Worm (Caenorhabditis elegans) whole organism, midembryonic: ENCODE results near the gene eea-1.

Experiments
- T22C8.4 ChIP-seq: fragments of 200-800 bp; sonication (Bioruptor generic); IDR thresholded peaks from 2 replicates; pipeline ENCODE4 v1.3.6; 2022; ENCODE audit warnings: missing genetic modification characterization, missing compliant biosample characterization
- cog-1 ChIP-seq: sonication (generic microtip); optimal IDR thresholded peaks from 2 replicates; lab custom pipeline; 2016; ENCODE audit warnings: missing genetic modification characterization, missing compliant biosample characterization
- flt-1 ChIP-seq: fragments of 200-800 bp; sonication (Bioruptor generic); IDR thresholded peaks from 2 replicates; pipeline ENCODE4 v1.3.6; 2022; ENCODE audit warnings: missing genetic modification characterization, missing compliant biosample characterization
- klf-2 ChIP-seq: fragments of 200-800 bp; sonication (Bioruptor generic); conservative IDR thresholded peaks from 2 replicates; pipeline ENCODE4 v1.3.6; 2022; ENCODE audit warnings: missing genetic modification reagents, missing genetic modification characterization, missing compliant biosample characterization
- ref-1 ChIP-seq: fragments of 200-800 bp; sonication (Bioruptor generic); conservative IDR thresholded peaks from 2 replicates; pipeline ENCODE4 v1.3.6; 2022; ENCODE audit warnings: missing genetic modification reagents, missing genetic modification characterization, missing compliant biosample characterization
- tab-1 ChIP-seq: fragments of 200-800 bp; sonication (Bioruptor generic); IDR thresholded peaks from 2 replicates; pipeline ENCODE4 v1.3.6; 2022; ENCODE audit warnings: missing genetic modification characterization, missing compliant biosample characterization
- ztf-29 ChIP-seq: fragments of 200-800 bp; sonication (Bioruptor generic); IDR thresholded peaks from 2 replicates; pipeline ENCODE4 v1.3.6; 2022; ENCODE audit warnings: missing genetic modification reagents, missing genetic modification characterization, missing compliant biosample characterization

DNA sequence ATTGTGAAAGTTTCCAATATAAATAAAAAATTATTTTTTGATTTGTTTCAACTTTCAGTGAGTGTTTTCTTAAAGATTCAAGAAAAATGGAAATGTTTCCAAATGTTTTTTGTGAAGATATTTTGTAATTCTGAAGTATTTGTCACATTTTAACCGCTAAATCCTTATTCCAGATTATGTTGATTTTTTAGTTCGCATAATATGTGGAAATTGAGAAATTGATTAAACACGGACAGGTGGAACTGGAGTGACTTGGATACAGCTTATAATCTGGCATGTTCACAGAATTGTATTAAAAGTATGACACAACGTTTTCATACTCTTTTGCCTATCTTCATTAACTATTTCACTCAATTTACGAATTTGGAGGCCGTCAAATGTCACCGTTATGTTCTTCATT is 41.7 kb downstream of the eea-1 start, which contains the start of gene lurp-3:
- TF ChIP-seq klf-2 (GFP tag; lab: Robert Waterston, UW) (no peak), flt-1 (GFP tag; lab: Robert Waterston, UW) (no peak), T22C8.4 (GFP tag; lab: Robert Waterston, UW) (no peak), ztf-29 (no peak), cog-1 (tag; lab: Kevin White, UChicago) (no peak), ref-1 (GFP tag; lab: Robert Waterston, UW) (no peak), tab-1 (GFP tag; lab: Robert Waterston, UW) (no peak)
